Worm (Caenorhabditis elegans): ENCODE measurements around the gene ric-3.
A peak's percentile ranks its signal among the peaks of the same experiment; 100 is the strongest.

- TF ChIP-seq tra-4 (tag; optimal IDR thresholded peaks at IDR 0.05) (no peak), pes-1 (GFP tag; IDR thresholded peaks at IDR 0.05) (no peak), sea-1 (GFP tag; conservative IDR thresholded peaks at IDR 0.05) (no peak), ceh-36 (tag; optimal IDR thresholded peaks at IDR 0.05) (no peak), aly-1 (tag; optimal IDR thresholded peaks at IDR 0.05) (no peak), ama-1 (optimal IDR thresholded peaks at IDR 0.05) (peak; percentile 41), ceh-13 (GFP tag; optimal IDR thresholded peaks at IDR 0.05) (no peak), hnd-1 (tag; optimal IDR thresholded peaks at IDR 0.05) (no peak), scrt-1 (GFP tag; IDR thresholded peaks at IDR 0.05) (no peak), hmbx-1 (tag; optimal IDR thresholded peaks at IDR 0.05) (no peak), flt-1 (GFP tag; IDR thresholded peaks at IDR 0.05) (no peak)
These were observed 27.1 kb upstream of the ric-3 start, which contains the start of gene rsp-6 for ce11 chrIV:7790801-7791588.

Measured in whole organism, early embryonic.